Fruit fly (Drosophila melanogaster): Measurements from ENCODE around the gene GXIVsPLA2.

DNA sequence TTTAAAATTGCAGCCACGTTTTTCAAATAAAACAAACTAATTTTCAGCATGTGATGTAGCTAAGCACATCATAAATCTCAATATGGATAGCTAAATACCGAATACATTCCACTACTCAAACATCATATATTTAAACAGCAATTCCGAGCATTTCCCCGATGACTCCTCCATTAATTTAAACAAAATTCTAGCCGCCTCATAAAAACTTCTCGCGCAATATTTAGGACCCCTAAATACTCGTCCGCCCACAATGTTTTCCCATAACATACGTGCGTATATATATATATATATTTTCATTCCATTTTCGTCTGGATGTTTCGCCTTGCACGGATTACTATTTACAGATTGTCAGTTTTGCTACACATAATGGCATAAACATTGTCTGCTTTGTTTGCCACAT is 41.1 kb downstream of the GXIVsPLA2 start:
- no peak for TF ChIP-seq Ets96B (tag; optimal IDR thresholded peaks at IDR 0.05)
- no peak for TF ChIP-seq Hr39 (GFP tag; optimal IDR thresholded peaks at IDR 0.05)

All from whole organism, prepupa.